Fruit fly (Drosophila melanogaster): Measurements from ENCODE around the gene CG42445.

DNA sequence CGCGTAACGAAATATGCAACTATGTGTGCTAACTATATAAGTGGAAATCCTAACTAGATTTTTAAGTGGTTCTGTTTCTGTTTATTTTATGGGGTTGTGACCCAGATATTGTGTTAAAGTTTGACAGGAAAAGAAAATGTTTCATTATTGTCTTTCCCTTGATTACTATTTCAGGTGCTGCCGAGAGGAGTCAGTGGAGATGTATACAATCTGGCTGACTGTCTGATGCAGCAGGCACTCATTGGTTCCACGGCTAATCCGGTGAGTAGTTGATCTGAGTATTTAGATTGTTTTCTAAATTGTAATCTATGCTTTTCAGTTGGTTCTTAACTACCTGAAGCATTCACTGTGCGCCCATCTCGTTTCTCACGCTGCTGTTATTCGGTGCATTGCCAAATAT is 34.3 kb upstream of the CG42445 start, which contains the start of gene CG7387:
- TF ChIP-seq Mio (GFP tag; optimal IDR thresholded peaks at IDR 0.05) (no peak), Hr78 (GFP tag; optimal IDR thresholded peaks at IDR 0.05) (no peak), Dfd (GFP tag; optimal IDR thresholded peaks at IDR 0.05) (no peak), Vsx2 (GFP tag; optimal IDR thresholded peaks at IDR 0.05; ENCODE audit: partially characterized antibody) (no peak)
